Worm (Caenorhabditis elegans) whole organism, early embryonic: Measurements from ENCODE around the gene F26F2.5.

Experiments
- F13C5.2 ChIP-seq: sonication (generic microtip); optimal IDR thresholded peaks from 2 replicates; lab custom pipeline; 2017; ENCODE audit warnings: mild to moderate bottlenecking, missing genetic modification characterization, inconsistent platforms, missing compliant biosample characterization
- ama-1 ChIP-seq: fragments of 150-350 bp; optimal IDR thresholded peaks from 2 replicates; lab custom pipeline; 2014
- ceh-13 ChIP-seq: fragments of 200-800 bp; sonication (Bioruptor generic); optimal IDR thresholded peaks from 2 replicates; lab custom pipeline; 2018; ENCODE audit warnings: mild to moderate bottlenecking, missing genetic modification characterization, missing compliant biosample characterization
- ceh-36 ChIP-seq: sonication (generic microtip); optimal IDR thresholded peaks from 2 replicates; lab custom pipeline; 2016; ENCODE audit warnings: missing genetic modification characterization, inconsistent platforms, missing compliant biosample characterization
- hmbx-1 ChIP-seq: sonication (generic microtip); optimal IDR thresholded peaks from 2 replicates; lab custom pipeline; 2016; ENCODE audit warnings: mild to moderate bottlenecking, missing genetic modification characterization, missing compliant biosample characterization
- hmg-4 ChIP-seq: fragments of 200-800 bp; sonication (Bioruptor generic); optimal IDR thresholded peaks from 2 replicates; lab custom pipeline; 2018; ENCODE audit warnings: mild to moderate bottlenecking, missing genetic modification characterization, missing compliant biosample characterization
- scrt-1 ChIP-seq: fragments of 200-800 bp; sonication (Bioruptor generic); IDR thresholded peaks from 2 replicates; pipeline ENCODE4 v1.3.6; 2022; ENCODE audit warnings: missing genetic modification characterization, missing compliant biosample characterization
- sea-1 ChIP-seq: fragments of 200-800 bp; sonication (Bioruptor generic); conservative IDR thresholded peaks from 2 replicates; pipeline ENCODE4 v1.3.6; 2022; ENCODE audit warnings: missing genetic modification characterization, missing compliant biosample characterization

DNA sequence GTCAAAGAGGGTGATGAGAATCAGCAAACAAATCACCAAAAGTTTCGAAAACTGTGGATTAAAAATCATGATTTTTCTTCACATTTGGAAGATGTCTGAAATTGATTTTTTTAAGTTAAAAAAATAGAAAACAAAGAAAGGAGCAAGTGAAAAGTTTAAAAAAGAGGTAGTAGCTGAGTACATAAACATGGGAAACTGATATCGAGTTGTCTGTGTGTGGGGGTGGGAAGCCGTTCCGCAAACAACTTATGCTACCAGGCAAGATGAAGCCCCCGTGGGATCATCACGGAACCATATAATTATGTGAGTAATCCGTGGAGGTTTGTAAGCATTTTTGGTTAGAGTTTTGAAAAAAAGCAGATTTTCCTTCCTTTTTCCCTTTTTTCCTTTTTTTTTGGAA is 22.4 kb upstream of the F26F2.5 start, which contains the start of gene Y38H6C.20:
- TF ChIP-seq scrt-1 (GFP tag; lab: Robert Waterston, UW) (no peak), ama-1 (lab: Kevin White, UChicago) (no peak), ceh-36 (tag; lab: Kevin White, UChicago) (no peak), F13C5.2 (tag; lab: Kevin White, UChicago) (no peak), hmg-4 (GFP tag; lab: Kevin White, UChicago) (no peak), ceh-13 (GFP tag; lab: Kevin White, UChicago) (no peak), sea-1 (GFP tag; lab: Robert Waterston, UW) (no peak), hmbx-1 (tag; lab: Kevin White, UChicago) (no peak)
